Fruit fly (Drosophila melanogaster) Kc167 (cell line): Measurements from ENCODE around the gene CG1638.

ENCODE experiments used
- Myc ChIP-seq: fragments of >200 bp; optimal IDR thresholded peaks from 2 replicates; lab custom pipeline; 2017; ENCODE audit warnings: missing external identifiers
- Sin3A ChIP-seq: fragments of >200 bp; optimal IDR thresholded peaks from 2 replicates; lab custom pipeline; 2018; ENCODE audit warnings: missing external identifiers
- h ChIP-seq: fragments of >200 bp; optimal IDR thresholded peaks from 3 replicates; lab custom pipeline; 2018; ENCODE audit warnings: missing external identifiers
- psq ChIP-seq: fragments of >200 bp; optimal IDR thresholded peaks from 2 replicates; lab custom pipeline; 2017; ENCODE audit warnings: missing external identifiers
- ttk ChIP-seq: sonication (Bioruptor generic); optimal IDR thresholded peaks from 2 replicates; lab custom pipeline; 2017; ENCODE audit warnings: missing external identifiers

dm6 chr3R:31604409-31605116 is 14.2 kb downstream of the CG1638 start:
- no peak for TF ChIP-seq h (lab: Kevin White, UChicago)
- no peak for TF ChIP-seq Sin3A
- TF ChIP-seq ttk (lab: Kevin White, UChicago), result no peak
- TF ChIP-seq Myc (lab: Kevin White, UChicago), result no peak
- no peak for TF ChIP-seq psq (lab: Kevin White, UChicago)
